Worm (Caenorhabditis elegans) whole organism, L2 larva: ENCODE measurements around the gene ssna-1.

Experiments
- C34F6.9 ChIP-seq: fragments of 150-350 bp; optimal IDR thresholded peaks from 2 replicates; lab custom pipeline; 2014; ENCODE audit warnings: missing biosample characterization, missing genetic modification characterization
- F13H6.1 ChIP-seq: sonication (generic microtip); optimal IDR thresholded peaks from 2 replicates; lab custom pipeline; 2016; ENCODE audit warnings: missing genetic modification characterization, missing compliant biosample characterization
- Y55F3AM.14 ChIP-seq: fragments of 200-800 bp; sonication (Bioruptor generic); optimal IDR thresholded peaks from 2 replicates; lab custom pipeline; 2018; ENCODE audit warnings: mild to moderate bottlenecking, missing genetic modification characterization, missing compliant biosample characterization
- ZK546.5 ChIP-seq: sonication (generic microtip); optimal IDR thresholded peaks from 2 replicates; lab custom pipeline; 2017; ENCODE audit warnings: missing biosample characterization, missing genetic modification characterization
- alr-1 ChIP-seq: fragments of 150-350 bp; optimal IDR thresholded peaks from 2 replicates; lab custom pipeline; 2014; ENCODE audit warnings: missing biosample characterization, missing genetic modification characterization
- aly-2 ChIP-seq: fragments of 150-350 bp; optimal IDR thresholded peaks from 2 replicates; lab custom pipeline; 2014; ENCODE audit warnings: missing biosample characterization, missing genetic modification characterization
- ama-1 ChIP-seq: fragments of 150-350 bp; optimal IDR thresholded peaks from 2 replicates; lab custom pipeline; 2018; ENCODE audit warnings: inconsistent platforms
- blmp-1 ChIP-seq: sonication (generic microtip); optimal IDR thresholded peaks from 2 replicates; lab custom pipeline; 2017; ENCODE audit warnings: missing genetic modification characterization, mild to moderate bottlenecking, missing compliant biosample characterization, antibody characterized with exemption, moderate library complexity; ENCODE audit not compliant: insufficient read depth
- ceh-16 ChIP-seq: fragments of 150-350 bp; optimal IDR thresholded peaks from 2 replicates; lab custom pipeline; 2014; ENCODE audit warnings: missing biosample characterization, missing genetic modification characterization
- ceh-82 ChIP-seq: fragments of 150-350 bp; optimal IDR thresholded peaks from 2 replicates; lab custom pipeline; 2014; ENCODE audit warnings: missing biosample characterization, missing genetic modification characterization
- crh-2 ChIP-seq: sonication (generic microtip); optimal IDR thresholded peaks from 2 replicates; lab custom pipeline; 2017; ENCODE audit warnings: missing biosample characterization, missing genetic modification characterization
- egl-27 ChIP-seq: sonication (generic microtip); optimal IDR thresholded peaks from 3 replicates; lab custom pipeline; 2017; ENCODE audit warnings: missing biosample characterization, missing genetic modification reagents, missing genetic modification characterization
- elt-1 ChIP-seq: fragments of 150-350 bp; optimal IDR thresholded peaks from 2 replicates; lab custom pipeline; 2014; ENCODE audit warnings: missing biosample characterization, missing genetic modification characterization
- fos-1 ChIP-seq: fragments of 150-350 bp; optimal IDR thresholded peaks from 2 replicates; lab custom pipeline; 2014; ENCODE audit warnings: missing biosample characterization, missing genetic modification characterization
- gmeb-1 ChIP-seq: fragments of 150-350 bp; optimal IDR thresholded peaks from 2 replicates; lab custom pipeline; 2014; ENCODE audit warnings: missing biosample characterization, missing genetic modification characterization
- lin-11 ChIP-seq: fragments of 150-350 bp; sonication (generic microtip); optimal IDR thresholded peaks from 2 replicates; lab custom pipeline; 2014; ENCODE audit warnings: missing biosample characterization, missing genetic modification characterization, inconsistent platforms, mixed read lengths
- lin-13 ChIP-seq: fragments of 150-350 bp; optimal IDR thresholded peaks from 2 replicates; lab custom pipeline; 2014; ENCODE audit warnings: missing biosample characterization, missing genetic modification reagents, missing genetic modification characterization
- lin-39 ChIP-seq: fragments of 150-350 bp; optimal IDR thresholded peaks from 2 replicates; lab custom pipeline; 2014; ENCODE audit warnings: missing biosample characterization, missing genetic modification reagents, missing genetic modification characterization
- lsy-2 ChIP-seq, 2 experiments: fragments of 150-350 bp in 1 of 2; sonication (generic microtip) in 1 of 2; optimal IDR thresholded peaks; 2 replicates each; lab custom pipeline; 2014 to 2017; ENCODE audit warnings: missing biosample characterization in 2 of 2, missing genetic modification characterization in 2 of 2
- mab-5 ChIP-seq: fragments of 150-350 bp; optimal IDR thresholded peaks from 2 replicates; lab custom pipeline; 2014; ENCODE audit warnings: missing biosample characterization, missing genetic modification characterization
- mdl-1 ChIP-seq, 2 experiments: fragments of 150-350 bp in 1 of 2; sonication (generic microtip) in 1 of 2; optimal IDR thresholded peaks; 2 replicates each; lab custom pipeline; 2017; ENCODE audit warnings: missing biosample characterization in 2 of 2, missing genetic modification characterization in 2 of 2
- nhr-10 ChIP-seq: sonication (generic microtip); optimal IDR thresholded peaks from 2 replicates; lab custom pipeline; 2017; ENCODE audit warnings: missing biosample characterization, missing genetic modification characterization
- nhr-11 ChIP-seq: fragments of 150-350 bp; optimal IDR thresholded peaks from 2 replicates; lab custom pipeline; 2014; ENCODE audit warnings: missing biosample characterization, missing genetic modification characterization
- nhr-12 ChIP-seq: fragments of 150-350 bp; optimal IDR thresholded peaks from 2 replicates; lab custom pipeline; 2014; ENCODE audit warnings: missing biosample characterization, missing genetic modification characterization
- nhr-129 ChIP-seq: fragments of 150-350 bp; optimal IDR thresholded peaks from 2 replicates; lab custom pipeline; 2014; ENCODE audit warnings: missing biosample characterization, missing genetic modification characterization
- nhr-21 ChIP-seq: fragments of 150-350 bp; optimal IDR thresholded peaks from 2 replicates; lab custom pipeline; 2014; ENCODE audit warnings: missing biosample characterization, missing genetic modification characterization
- nhr-23 ChIP-seq: fragments of 150-350 bp; optimal IDR thresholded peaks from 2 replicates; lab custom pipeline; 2014; ENCODE audit warnings: missing biosample characterization, missing genetic modification reagents, missing genetic modification characterization
- nhr-25 ChIP-seq: fragments of 150-350 bp; sonication (generic microtip); optimal IDR thresholded peaks from 3 replicates; lab custom pipeline; 2014; ENCODE audit warnings: missing biosample characterization, missing genetic modification characterization
- nhr-6 ChIP-seq: fragments of 150-350 bp; optimal IDR thresholded peaks from 2 replicates; lab custom pipeline; 2014; ENCODE audit warnings: missing biosample characterization, missing genetic modification characterization
- nhr-77 ChIP-seq: fragments of 150-350 bp; optimal IDR thresholded peaks from 2 replicates; lab custom pipeline; 2014; ENCODE audit warnings: missing biosample characterization, missing genetic modification characterization
- peb-1 ChIP-seq: fragments of 150-350 bp; optimal IDR thresholded peaks from 2 replicates; lab custom pipeline; 2014; ENCODE audit warnings: missing biosample characterization, missing genetic modification characterization
- sem-4 ChIP-seq: fragments of 150-350 bp; optimal IDR thresholded peaks from 2 replicates; lab custom pipeline; 2014; ENCODE audit warnings: missing biosample characterization, missing genetic modification reagents, missing genetic modification characterization
- sma-3 ChIP-seq: sonication (generic microtip); optimal IDR thresholded peaks from 2 replicates; lab custom pipeline; 2016; ENCODE audit warnings: missing genetic modification reagents, missing genetic modification characterization, missing compliant biosample characterization
- snpc-4 ChIP-seq: fragments of 150-350 bp; optimal IDR thresholded peaks from 2 replicates; lab custom pipeline; 2014; ENCODE audit warnings: missing biosample characterization, missing genetic modification characterization
- unc-55 ChIP-seq: fragments of 150-350 bp; sonication (generic microtip); optimal IDR thresholded peaks from 3 replicates; lab custom pipeline; 2014; ENCODE audit warnings: missing biosample characterization, missing genetic modification reagents, missing genetic modification characterization
- ztf-11 ChIP-seq: sonication (generic microtip); optimal IDR thresholded peaks from 2 replicates; lab custom pipeline; 2017; ENCODE audit warnings: missing biosample characterization, missing genetic modification characterization
- ztf-4 ChIP-seq: fragments of 150-350 bp; optimal IDR thresholded peaks from 2 replicates; lab custom pipeline; 2014; ENCODE audit warnings: missing biosample characterization, missing genetic modification characterization

ssna-1 gene

DNA sequence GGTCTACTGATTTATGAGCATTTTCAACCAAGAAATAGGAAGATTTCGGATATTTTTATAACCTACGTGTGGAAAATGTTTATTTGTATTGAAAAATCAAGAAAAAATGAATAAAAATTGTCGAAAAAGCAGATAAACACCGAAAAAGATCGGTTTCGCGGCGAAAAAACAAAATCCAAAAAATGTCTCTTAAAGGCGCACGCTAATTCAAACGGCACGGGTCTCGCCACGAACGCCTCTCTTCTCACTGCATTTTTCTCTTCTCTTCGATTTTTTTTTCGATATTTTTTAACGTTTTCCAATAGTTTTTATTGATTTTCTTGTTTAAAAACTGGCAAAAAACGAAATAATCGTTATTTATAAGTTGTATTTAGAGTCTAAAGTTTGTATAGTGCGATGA, 37.7 kb downstream of the ssna-1 start:
- TF ChIP-seq C34F6.9 (tag; lab: Kevin White, UChicago) (peak; percentile 59), crh-2 (peak; percentile 22), ama-1 (lab: Kevin White, UChicago) (no peak), ztf-4 (tag; lab: Kevin White, UChicago) (peak; percentile 6), gmeb-1 (tag; lab: Kevin White, UChicago) (peak; percentile 52), mdl-1 (tag; optimal IDR thresholded peaks at IDR 0.05; lab: Kevin White, UChicago) (no peak), nhr-12 (no peak), nhr-10 (tag; lab: Kevin White, UChicago) (no peak), snpc-4 (peak; percentile 5), unc-55 (GFP tag; lab: Kevin White, UChicago) (peak; percentile 66), mab-5 (tag; lab: Kevin White, UChicago) (no peak), nhr-23 (no peak), nhr-6 (tag; lab: Kevin White, UChicago) (no peak), lin-13 (peak; percentile 41), egl-27 (tag; lab: Kevin White, UChicago) (no peak), sem-4 (no peak), nhr-25 (tag; lab: Kevin White, UChicago) (no peak), sma-3 (no peak), alr-1 (tag; lab: Kevin White, UChicago) (no peak), ceh-82 (tag; lab: Kevin White, UChicago) (no peak), blmp-1 (tag; lab: Kevin White, UChicago) (no peak), lsy-2 (tag; optimal IDR thresholded peaks at IDR 0.05; lab: Kevin White, UChicago) (peak in 1 of 2 experiments; percentile 67), nhr-129 (tag; lab: Kevin White, UChicago) (peak; percentile 38), nhr-77 (tag; lab: Kevin White, UChicago) (no peak), fos-1 (tag; lab: Kevin White, UChicago) (no peak)

- TF ChIP-seq lin-39 (no peak), nhr-21 (tag; lab: Kevin White, UChicago) (no peak), F13H6.1 (tag; lab: Kevin White, UChicago) (no peak)
Observed at ce11 chrIV:425995-426394, 38.1 kb downstream of the ssna-1 start, which contains the start of gene garr-1. Gene garr-1, plus strand, starts transcription at chrIV:426168.

DNA sequence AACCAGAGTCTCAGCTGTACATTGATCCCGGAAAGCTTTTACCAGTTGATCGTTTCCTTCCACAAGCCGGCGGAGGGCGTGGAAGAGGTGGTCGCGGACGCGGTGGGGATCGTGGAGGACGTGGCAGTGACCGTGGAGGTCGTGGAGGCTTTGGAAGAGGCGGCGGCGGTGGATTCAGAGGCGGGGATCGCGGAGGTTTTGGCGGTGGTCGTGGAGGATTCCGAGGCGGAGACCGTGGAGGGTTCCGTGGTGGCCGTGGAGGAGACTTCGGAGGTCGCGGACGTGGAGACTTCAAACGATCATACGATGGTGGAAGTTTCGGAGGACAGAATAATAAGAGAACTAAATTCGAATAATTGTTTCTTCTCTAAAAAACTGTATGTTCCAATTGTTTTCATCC, 38.7 kb downstream of the ssna-1 start:
- TF ChIP-seq peb-1 (tag; lab: Kevin White, UChicago) (no peak), nhr-10 (tag; lab: Kevin White, UChicago) (no peak), crh-2 (no peak), lin-39 (no peak), Y55F3AM.14 (no peak), ceh-16 (tag; lab: Kevin White, UChicago) (no peak), lin-13 (no peak), C34F6.9 (tag; lab: Kevin White, UChicago) (no peak), elt-1 (tag; lab: Kevin White, UChicago) (no peak), nhr-12 (no peak), gmeb-1 (tag; lab: Kevin White, UChicago) (no peak), mdl-1 (tag; optimal IDR thresholded peaks at IDR 0.05; lab: Kevin White, UChicago) (no peak), blmp-1 (tag; lab: Kevin White, UChicago) (no peak), egl-27 (tag; lab: Kevin White, UChicago) (no peak)

DNA sequence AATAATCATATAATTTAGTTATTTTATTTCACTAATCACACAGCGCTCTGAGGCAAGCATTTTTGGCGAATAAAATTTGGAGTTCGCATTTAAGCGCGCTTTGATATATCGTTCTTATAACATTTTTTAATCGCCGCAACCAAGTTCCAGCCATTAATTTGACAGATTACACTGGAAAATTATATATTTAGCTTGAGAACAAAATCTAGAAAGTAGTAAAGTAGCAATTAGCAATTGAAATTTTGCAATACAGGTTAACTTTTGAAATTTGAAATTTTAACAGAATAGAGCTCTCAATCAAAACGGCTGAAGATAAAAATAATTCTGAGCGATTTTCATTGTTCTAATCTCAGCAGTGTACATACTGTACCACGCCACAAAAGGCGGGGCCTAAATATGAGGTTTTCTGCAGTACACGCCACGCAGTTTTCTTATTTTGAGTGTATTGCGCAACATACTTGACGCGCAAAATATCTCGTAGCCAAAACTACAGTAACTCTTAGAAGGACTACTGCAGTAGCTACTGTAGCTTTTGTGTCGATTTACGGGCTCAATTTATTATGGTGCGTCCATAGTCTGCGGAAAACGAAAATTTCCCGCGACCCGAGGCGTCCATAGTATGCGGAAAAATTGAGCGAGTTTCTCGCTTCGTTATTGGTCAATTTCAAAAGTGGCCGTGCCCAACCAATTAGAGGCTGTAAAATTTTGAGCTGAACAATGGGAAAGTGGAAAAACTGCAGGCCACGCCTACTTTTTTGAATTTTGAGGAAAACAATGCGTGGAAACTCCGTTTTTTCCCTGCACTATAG, 39.4 kb downstream of the ssna-1 start:
- no peak for TF ChIP-seq lin-39
- no peak for TF ChIP-seq ztf-11 (tag; lab: Kevin White, UChicago)
- TF ChIP-seq snpc-4: no peak
- TF ChIP-seq aly-2 (tag; lab: Kevin White, UChicago): no peak
- TF ChIP-seq nhr-11 (tag; lab: Kevin White, UChicago): no peak
- no peak for TF ChIP-seq ZK546.5
- TF ChIP-seq lin-11 (tag; lab: Kevin White, UChicago): no peak
